Fruit fly (Drosophila melanogaster): ENCODE measurements around the gene CG8526.
A peak's percentile ranks its signal among the peaks of the same experiment; 100 is the strongest.

Gene CG8526

dm6 chr3R:9791177-9791806 is 9.8 kb upstream of the CG8526 start, which contains the start of the genes CG12945 and CG8507:
Gene CG12945 (minus strand): TSS chr3R:9791221.
Gene CG8507 (plus strand): TSS chr3R:9791483.
- TF ChIP-seq CG10348 (GFP tag; IDR thresholded peaks at IDR 0.05) (no peak), D1 (tag; optimal IDR thresholded peaks at IDR 0.05) (no peak), CG13204 (GFP tag; optimal IDR thresholded peaks at IDR 0.05) (no peak), fd96Ca (GFP tag; IDR thresholded peaks at IDR 0.05) (no peak), Ets98B (GFP tag; IDR thresholded peaks at IDR 0.05) (no peak), Pif1B (GFP tag; optimal IDR thresholded peaks at IDR 0.05) (no peak), Snoo (tag; optimal IDR thresholded peaks at IDR 0.05) (peak; percentile 25), CG34367 (tag; optimal IDR thresholded peaks at IDR 0.05) (peak; percentile 6), rn (GFP tag; IDR thresholded peaks at IDR 0.05) (no peak), EcR (GFP tag; optimal IDR thresholded peaks at IDR 0.05) (peak; percentile 91), CG14655 (GFP tag; optimal IDR thresholded peaks at IDR 0.05) (no peak), Pif1A (GFP tag; optimal IDR thresholded peaks at IDR 0.05) (no peak), CG17806 (tag; optimal IDR thresholded peaks at IDR 0.05) (peak; percentile 11), CG32121 (GFP tag; IDR thresholded peaks at IDR 0.05) (no peak), CG12605 (GFP tag; IDR thresholded peaks at IDR 0.05) (no peak), CG9948 (tag; optimal IDR thresholded peaks at IDR 0.05) (peak; percentile 29), CG4496 (GFP tag; IDR thresholded peaks at IDR 0.05) (no peak), gl (tag; optimal IDR thresholded peaks at IDR 0.05) (no peak), CG8301 (tag; optimal IDR thresholded peaks at IDR 0.05) (peak; percentile 28), CG8159 (tag; optimal IDR thresholded peaks at IDR 0.05) (peak; percentile 61), CG15710 (tag; optimal IDR thresholded peaks at IDR 0.05) (peak; percentile 52)

dm6 chr3R:9793018-9793417 is 8.1 kb upstream of the CG8526 start, which contains the start of gene CG8516:
Gene CG8516 (plus strand): TSS chr3R:9793295.
- no peak for TF ChIP-seq gl (tag; optimal IDR thresholded peaks at IDR 0.05)
- peak; percentile 25 for TF ChIP-seq CG8301 (tag; optimal IDR thresholded peaks at IDR 0.05)
- TF ChIP-seq Pif1B (GFP tag; optimal IDR thresholded peaks at IDR 0.05), result no peak
- no peak for TF ChIP-seq CG9948 (tag; optimal IDR thresholded peaks at IDR 0.05)
- TF ChIP-seq CG10348 (GFP tag; IDR thresholded peaks at IDR 0.05), result no peak
- TF ChIP-seq CG34367 (tag; optimal IDR thresholded peaks at IDR 0.05), result no peak
- TF ChIP-seq fd96Ca (GFP tag; IDR thresholded peaks at IDR 0.05), result no peak
- no peak for TF ChIP-seq rn (GFP tag; IDR thresholded peaks at IDR 0.05)
- no peak for TF ChIP-seq CG4496 (GFP tag; IDR thresholded peaks at IDR 0.05)
- TF ChIP-seq CG15710 (tag; optimal IDR thresholded peaks at IDR 0.05), result peak; percentile 16
- no peak for TF ChIP-seq D1 (tag; optimal IDR thresholded peaks at IDR 0.05)
- TF ChIP-seq CG14655 (GFP tag; optimal IDR thresholded peaks at IDR 0.05), result no peak
- TF ChIP-seq CG8159 (tag; optimal IDR thresholded peaks at IDR 0.05), result peak; percentile 35
- peak; percentile 11 for TF ChIP-seq EcR (GFP tag; optimal IDR thresholded peaks at IDR 0.05)
- TF ChIP-seq CG32121 (GFP tag; IDR thresholded peaks at IDR 0.05), result peak; percentile 53; the same call in 1 of the 2 replicates
- TF ChIP-seq CG13204 (GFP tag; optimal IDR thresholded peaks at IDR 0.05), result no peak
- TF ChIP-seq Pif1A (GFP tag; optimal IDR thresholded peaks at IDR 0.05), result no peak
- TF ChIP-seq Ets98B (GFP tag; IDR thresholded peaks at IDR 0.05), result peak; percentile 20; the same call in 1 of the 2 replicates
- peak; percentile 34 for TF ChIP-seq CG17806 (tag; optimal IDR thresholded peaks at IDR 0.05)
- no peak for TF ChIP-seq Snoo (tag; optimal IDR thresholded peaks at IDR 0.05)
- no peak for TF ChIP-seq CG12605 (GFP tag; IDR thresholded peaks at IDR 0.05)

dm6 chr3R:9808946-9809545 is 8.0 kb downstream of the CG8526 start, which contains the start of gene FBXO11:
Gene FBXO11 (minus strand): TSS chr3R:9809368.
- TF ChIP-seq CG9948 (tag; optimal IDR thresholded peaks at IDR 0.05), result no peak
- peak; percentile 43 for TF ChIP-seq CG8159 (tag; optimal IDR thresholded peaks at IDR 0.05)
- no peak for TF ChIP-seq CG10348 (GFP tag; IDR thresholded peaks at IDR 0.05)
- TF ChIP-seq CG13204 (GFP tag; optimal IDR thresholded peaks at IDR 0.05), result no peak
- peak; percentile 65 for TF ChIP-seq CG12605 (GFP tag; IDR thresholded peaks at IDR 0.05)
- TF ChIP-seq Snoo (tag; optimal IDR thresholded peaks at IDR 0.05), result peak; percentile 62
- peak; percentile 76 for TF ChIP-seq EcR (GFP tag; optimal IDR thresholded peaks at IDR 0.05)
- TF ChIP-seq rn (GFP tag; IDR thresholded peaks at IDR 0.05), result peak; percentile 55; the same call in 1 of the 2 replicates
- TF ChIP-seq Pif1A (GFP tag; optimal IDR thresholded peaks at IDR 0.05), result no peak
- TF ChIP-seq Pif1B (GFP tag; optimal IDR thresholded peaks at IDR 0.05), result no peak
- peak; percentile 57 for TF ChIP-seq Ets98B (GFP tag; IDR thresholded peaks at IDR 0.05)
- TF ChIP-seq CG8301 (tag; optimal IDR thresholded peaks at IDR 0.05), result no peak
- TF ChIP-seq CG34367 (tag; optimal IDR thresholded peaks at IDR 0.05), result peak; percentile 75
- TF ChIP-seq CG4496 (GFP tag; IDR thresholded peaks at IDR 0.05), result peak; percentile 83; the same call in 2 of the 3 replicates
- TF ChIP-seq D1 (tag; optimal IDR thresholded peaks at IDR 0.05), result no peak
- no peak for TF ChIP-seq CG15710 (tag; optimal IDR thresholded peaks at IDR 0.05)
- TF ChIP-seq fd96Ca (GFP tag; IDR thresholded peaks at IDR 0.05), result peak; percentile 72; the same call in 2 of the 3 replicates
- TF ChIP-seq CG32121 (GFP tag; IDR thresholded peaks at IDR 0.05), result peak; percentile 83
- peak; percentile 88 for TF ChIP-seq gl (tag; optimal IDR thresholded peaks at IDR 0.05)
- TF ChIP-seq CG17806 (tag; optimal IDR thresholded peaks at IDR 0.05), result peak; percentile 47
- TF ChIP-seq CG14655 (GFP tag; optimal IDR thresholded peaks at IDR 0.05), result no peak

- TF ChIP-seq CG34367 (tag; optimal IDR thresholded peaks at IDR 0.05) (no peak), CG8159 (tag; optimal IDR thresholded peaks at IDR 0.05) (no peak), CG14655 (GFP tag; optimal IDR thresholded peaks at IDR 0.05) (no peak), CG9948 (tag; optimal IDR thresholded peaks at IDR 0.05) (no peak), fd96Ca (GFP tag; IDR thresholded peaks at IDR 0.05) (no peak), CG8301 (tag; optimal IDR thresholded peaks at IDR 0.05) (no peak), CG17806 (tag; optimal IDR thresholded peaks at IDR 0.05) (no peak), CG32121 (GFP tag; IDR thresholded peaks at IDR 0.05) (no peak), gl (tag; optimal IDR thresholded peaks at IDR 0.05) (no peak), D1 (tag; optimal IDR thresholded peaks at IDR 0.05) (no peak), EcR (GFP tag; optimal IDR thresholded peaks at IDR 0.05) (no peak), CG10348 (GFP tag; IDR thresholded peaks at IDR 0.05) (no peak), CG13204 (GFP tag; optimal IDR thresholded peaks at IDR 0.05) (no peak), CG4496 (GFP tag; IDR thresholded peaks at IDR 0.05) (no peak), Pif1A (GFP tag; optimal IDR thresholded peaks at IDR 0.05) (no peak), CG12605 (GFP tag; IDR thresholded peaks at IDR 0.05) (no peak), rn (GFP tag; IDR thresholded peaks at IDR 0.05) (no peak), Ets98B (GFP tag; IDR thresholded peaks at IDR 0.05) (no peak), Pif1B (GFP tag; optimal IDR thresholded peaks at IDR 0.05) (no peak)
Observed at dm6 chr3R:9812447-9812846, 11.4 kb downstream of the CG8526 start, which contains the start of gene CG8534. Gene CG8534 (plus strand): TSS chr3R:9812747.

Data from whole organism, pupa.